Worm (Caenorhabditis elegans) whole organism, L3 larva: Measurements from ENCODE around the gene dnsn-1.

ENCODE experiments used
- R02D3.7 ChIP-seq: fragments of 150-350 bp; optimal IDR thresholded peaks from 2 replicates; lab custom pipeline; 2014; ENCODE audit warnings: missing biosample characterization, missing genetic modification characterization
- ZK546.5 ChIP-seq: sonication (generic microtip); optimal IDR thresholded peaks from 2 replicates; lab custom pipeline; 2017; ENCODE audit warnings: missing biosample characterization, missing genetic modification characterization
- aly-2 ChIP-seq: fragments of 150-350 bp; optimal IDR thresholded peaks from 2 replicates; lab custom pipeline; 2014; ENCODE audit warnings: missing biosample characterization, missing genetic modification characterization
- ama-1 ChIP-seq: fragments of 150-350 bp; optimal IDR thresholded peaks from 2 replicates; lab custom pipeline; 2018
- ceh-16 ChIP-seq: sonication (generic microtip); optimal IDR thresholded peaks from 2 replicates; lab custom pipeline; 2017; ENCODE audit warnings: missing biosample characterization, missing genetic modification characterization
- ceh-28 ChIP-seq: fragments of 150-350 bp; optimal IDR thresholded peaks from 2 replicates; lab custom pipeline; 2014; ENCODE audit warnings: missing biosample characterization, missing genetic modification reagents, missing genetic modification characterization
- ceh-82 ChIP-seq: fragments of 150-350 bp; optimal IDR thresholded peaks from 2 replicates; lab custom pipeline; 2014; ENCODE audit warnings: missing biosample characterization, missing genetic modification characterization
- ceh-9 ChIP-seq: sonication (generic microtip); optimal IDR thresholded peaks from 2 replicates; lab custom pipeline; 2018; ENCODE audit warnings: missing biosample characterization, missing genetic modification characterization
- daf-12 ChIP-seq: fragments of 150-350 bp; optimal IDR thresholded peaks from 2 replicates; lab custom pipeline; 2014; ENCODE audit warnings: missing biosample characterization, missing genetic modification reagents, missing genetic modification characterization
- egl-27 ChIP-seq: sonication (generic microtip); optimal IDR thresholded peaks from 4 replicates; lab custom pipeline; 2017; ENCODE audit warnings: missing biosample characterization, missing genetic modification reagents, missing genetic modification characterization
- egl-5 ChIP-seq: fragments of 150-350 bp; optimal IDR thresholded peaks from 2 replicates; lab custom pipeline; 2017; ENCODE audit warnings: missing biosample characterization, missing genetic modification reagents, missing genetic modification characterization, inconsistent platforms
- elt-1 ChIP-seq: fragments of 150-350 bp; optimal IDR thresholded peaks from 2 replicates; lab custom pipeline; 2014; ENCODE audit warnings: missing biosample characterization, missing genetic modification characterization
- elt-2 ChIP-seq: sonication (generic microtip); optimal IDR thresholded peaks from 2 replicates; lab custom pipeline; 2016; ENCODE audit warnings: missing genetic modification reagents, mild to moderate bottlenecking, missing genetic modification characterization, missing compliant biosample characterization
- elt-3 ChIP-seq, 3 experiments: fragments of 150-350 bp in 1 of 3; sonication (generic microtip) in 2 of 3; optimal IDR thresholded peaks; 2 replicates in 2 of 3; 4 replicates in 1 of 3; lab custom pipeline; 2014 to 2017; ENCODE audit warnings: missing biosample characterization in 3 of 3, missing genetic modification characterization in 3 of 3
- eor-1 ChIP-seq, 2 experiments: fragments of 150-350 bp; optimal IDR thresholded peaks; 2 replicates each; lab custom pipeline; 2014 to 2018; ENCODE audit warnings: missing biosample characterization in 2 of 2, missing genetic modification characterization in 2 of 2
- fkh-10 ChIP-seq: sonication (generic microtip); optimal IDR thresholded peaks from 2 replicates; lab custom pipeline; 2017; ENCODE audit warnings: missing biosample characterization, missing genetic modification reagents, missing genetic modification characterization
- fkh-2 ChIP-seq: fragments of 150-350 bp; optimal IDR thresholded peaks from 2 replicates; lab custom pipeline; 2014; ENCODE audit warnings: missing biosample characterization, missing genetic modification reagents, missing genetic modification characterization
- fos-1 ChIP-seq: fragments of 150-350 bp; optimal IDR thresholded peaks from 2 replicates; lab custom pipeline; 2014; ENCODE audit warnings: missing biosample characterization, missing genetic modification characterization
- hmg-11 ChIP-seq: sonication (generic microtip); optimal IDR thresholded peaks from 2 replicates; lab custom pipeline; 2016; ENCODE audit warnings: missing genetic modification characterization, missing compliant biosample characterization
- jun-1 ChIP-seq: fragments of 150-350 bp; optimal IDR thresholded peaks from 2 replicates; lab custom pipeline; 2014; ENCODE audit warnings: missing biosample characterization, missing genetic modification reagents, missing genetic modification characterization
- lin-15B ChIP-seq: fragments of 150-350 bp; optimal IDR thresholded peaks from 2 replicates; lab custom pipeline; 2014; ENCODE audit warnings: missing biosample characterization, missing genetic modification characterization
- lin-39 ChIP-seq: fragments of 150-350 bp; optimal IDR thresholded peaks from 2 replicates; lab custom pipeline; 2018; ENCODE audit warnings: missing biosample characterization, missing genetic modification reagents, missing genetic modification characterization
- lsy-12 ChIP-seq: sonication (generic microtip); optimal IDR thresholded peaks from 2 replicates; lab custom pipeline; 2016; ENCODE audit warnings: mild to moderate bottlenecking, missing genetic modification characterization, missing compliant biosample characterization
- mdl-1 ChIP-seq: fragments of 150-350 bp; optimal IDR thresholded peaks from 2 replicates; lab custom pipeline; 2014; ENCODE audit warnings: missing biosample characterization, missing genetic modification characterization
- mml-1 ChIP-seq: fragments of 150-350 bp; sonication (generic microtip); optimal IDR thresholded peaks from 3 replicates; lab custom pipeline; 2014; ENCODE audit warnings: missing biosample characterization, missing genetic modification characterization
- nfya-1 ChIP-seq: sonication (generic microtip); optimal IDR thresholded peaks from 2 replicates; lab custom pipeline; 2017; ENCODE audit warnings: missing genetic modification characterization, mild to moderate bottlenecking, missing compliant biosample characterization, antibody characterized with exemption, moderate library complexity; ENCODE audit not compliant: insufficient read depth
- nhr-11 ChIP-seq: fragments of 150-350 bp; optimal IDR thresholded peaks from 2 replicates; lab custom pipeline; 2014; ENCODE audit warnings: missing biosample characterization, missing genetic modification characterization
- nhr-12 ChIP-seq: fragments of 150-350 bp; optimal IDR thresholded peaks from 2 replicates; lab custom pipeline; 2014; ENCODE audit warnings: missing biosample characterization, missing genetic modification characterization
- nhr-23 ChIP-seq: fragments of 150-350 bp; optimal IDR thresholded peaks from 2 replicates; lab custom pipeline; 2014; ENCODE audit warnings: missing biosample characterization, missing genetic modification reagents, missing genetic modification characterization
- nhr-237 ChIP-seq: fragments of 150-350 bp; optimal IDR thresholded peaks from 2 replicates; lab custom pipeline; 2014; ENCODE audit warnings: missing biosample characterization, missing genetic modification characterization
- nhr-25 ChIP-seq: sonication (generic microtip); optimal IDR thresholded peaks from 2 replicates; lab custom pipeline; 2017; ENCODE audit warnings: missing biosample characterization, missing genetic modification characterization
- nhr-28 ChIP-seq: fragments of 150-350 bp; optimal IDR thresholded peaks from 2 replicates; lab custom pipeline; 2014; ENCODE audit warnings: missing biosample characterization, missing genetic modification characterization
- nhr-43 ChIP-seq: sonication (generic microtip); optimal IDR thresholded peaks from 2 replicates; lab custom pipeline; 2016; ENCODE audit warnings: mild to moderate bottlenecking, missing genetic modification characterization, missing compliant biosample characterization; ENCODE audit not compliant: poor library complexity, severe bottlenecking
- nhr-67 ChIP-seq: fragments of 150-350 bp; optimal IDR thresholded peaks from 2 replicates; lab custom pipeline; 2014; ENCODE audit warnings: missing biosample characterization, missing genetic modification characterization
- nhr-76 ChIP-seq: fragments of 150-350 bp; sonication (generic microtip); optimal IDR thresholded peaks from 5 replicates; lab custom pipeline; 2014; ENCODE audit warnings: missing biosample characterization, missing genetic modification characterization
- nhr-77 ChIP-seq: fragments of 150-350 bp; optimal IDR thresholded peaks from 2 replicates; lab custom pipeline; 2014; ENCODE audit warnings: missing biosample characterization, missing genetic modification characterization
- pha-4 ChIP-seq: fragments of 150-350 bp; optimal IDR thresholded peaks from 2 replicates; lab custom pipeline; 2014; ENCODE audit warnings: missing biosample characterization, missing genetic modification reagents, missing genetic modification characterization
- pqm-1 ChIP-seq: fragments of 150-350 bp; optimal IDR thresholded peaks from 2 replicates; lab custom pipeline; 2017; ENCODE audit warnings: missing biosample characterization, missing genetic modification characterization, inconsistent platforms
- sea-2 ChIP-seq: fragments of 150-350 bp; sonication (generic microtip); optimal IDR thresholded peaks from 4 replicates; lab custom pipeline; 2014; ENCODE audit warnings: missing biosample characterization, missing genetic modification reagents, missing genetic modification characterization
- skn-1 ChIP-seq: fragments of 150-350 bp; optimal IDR thresholded peaks from 2 replicates; lab custom pipeline; 2014; ENCODE audit warnings: missing biosample characterization, missing genetic modification characterization
- snpc-4 ChIP-seq: fragments of 150-350 bp; optimal IDR thresholded peaks from 2 replicates; lab custom pipeline; 2014; ENCODE audit warnings: missing biosample characterization, missing genetic modification characterization
- tbx-2 ChIP-seq: sonication (generic microtip); optimal IDR thresholded peaks from 2 replicates; lab custom pipeline; 2016; ENCODE audit warnings: mild to moderate bottlenecking, missing genetic modification characterization, missing compliant biosample characterization
- unc-39 ChIP-seq: sonication (generic microtip); optimal IDR thresholded peaks from 4 replicates; lab custom pipeline; 2017; ENCODE audit warnings: missing biosample characterization, missing genetic modification characterization
- unc-62 ChIP-seq: fragments of 150-350 bp; sonication (generic microtip); optimal IDR thresholded peaks from 4 replicates; lab custom pipeline; 2014; ENCODE audit warnings: missing biosample characterization, missing genetic modification reagents, missing genetic modification characterization
- zag-1 ChIP-seq: fragments of 150-350 bp; optimal IDR thresholded peaks from 2 replicates; lab custom pipeline; 2014; ENCODE audit warnings: missing biosample characterization, missing genetic modification characterization
- ztf-11 ChIP-seq: fragments of 150-350 bp; optimal IDR thresholded peaks from 2 replicates; lab custom pipeline; 2014; ENCODE audit warnings: missing biosample characterization, missing genetic modification characterization
- ztf-4 ChIP-seq: fragments of 150-350 bp; optimal IDR thresholded peaks from 2 replicates; lab custom pipeline; 2014; ENCODE audit warnings: missing biosample characterization, missing genetic modification characterization

The dnsn-1 gene

ce11 chrII:410832-411231 lies at the start of gene dnsn-1, which contains the start of gene C24H12.4:
Gene dnsn-1, minus strand, starts transcription at chrII:410932.
Gene C24H12.4, plus strand, starts transcription at chrII:411222.
- TF ChIP-seq nhr-11 (tag; lab: Kevin White, UChicago) = peak; percentile 15
- peak; percentile 99 for TF ChIP-seq lin-15B (tag; lab: Kevin White, UChicago)
- no peak for TF ChIP-seq nhr-12 (tag; lab: Kevin White, UChicago)
- TF ChIP-seq nhr-28 (tag; lab: Kevin White, UChicago) = no peak
- TF ChIP-seq zag-1 (tag; lab: Kevin White, UChicago) = peak; percentile 26
- TF ChIP-seq ztf-11 = no peak
- TF ChIP-seq aly-2 (tag; lab: Kevin White, UChicago) = no peak
- TF ChIP-seq ztf-4 (tag; lab: Kevin White, UChicago) = no peak
- TF ChIP-seq skn-1 (tag; lab: Kevin White, UChicago) = peak; percentile 84
- TF ChIP-seq nfya-1 = peak; percentile 94
- peak; percentile 89 for TF ChIP-seq snpc-4
- peak; percentile 90 for TF ChIP-seq nhr-43 (tag; lab: Kevin White, UChicago)
- TF ChIP-seq unc-62 (GFP tag; lab: Kevin White, UChicago) = peak; percentile 27
- no peak for TF ChIP-seq nhr-67 (tag; lab: Kevin White, UChicago)
- TF ChIP-seq nhr-23 (tag; lab: Kevin White, UChicago) = peak; percentile 95
- TF ChIP-seq mdl-1 (tag; lab: Kevin White, UChicago) = no peak
- no peak for TF ChIP-seq nhr-237 (tag; lab: Kevin White, UChicago)
- peak; percentile 61 for TF ChIP-seq nhr-25 (tag; lab: Kevin White, UChicago)
- peak; percentile 66 for TF ChIP-seq hmg-11 (tag; lab: Kevin White, UChicago)
- TF ChIP-seq daf-12 = no peak
- TF ChIP-seq pqm-1 (tag; lab: Kevin White, UChicago) = peak; percentile 68
- no peak for TF ChIP-seq mml-1 (tag; lab: Kevin White, UChicago)
- no peak for TF ChIP-seq fos-1 (tag; lab: Kevin White, UChicago)
- peak; percentile 64 for TF ChIP-seq jun-1
- TF ChIP-seq ceh-16 (tag; lab: Kevin White, UChicago) = peak; percentile 8
- peak; percentile 70 for TF ChIP-seq lin-39
- no peak for TF ChIP-seq ceh-9 (tag; lab: Kevin White, UChicago)
- TF ChIP-seq ama-1 (lab: Kevin White, UChicago) = no peak
- peak; percentile 64 for TF ChIP-seq egl-5 (tag; lab: Kevin White, UChicago)
- no peak for TF ChIP-seq sea-2 (GFP tag; lab: Kevin White, UChicago)
- TF ChIP-seq fkh-10 = no peak
- peak; percentile 76 for TF ChIP-seq lsy-12 (tag; lab: Kevin White, UChicago)
- TF ChIP-seq nhr-77 (tag; lab: Kevin White, UChicago) = peak; percentile 29
- TF ChIP-seq R02D3.7 = peak; percentile 82
- TF ChIP-seq nhr-76 (tag; lab: Kevin White, UChicago) = peak; percentile 33
- no peak for TF ChIP-seq eor-1 (tag; optimal IDR thresholded peaks at IDR 0.05; lab: Kevin White, UChicago)
- peak; percentile 79 for TF ChIP-seq tbx-2 (tag; lab: Kevin White, UChicago)
- TF ChIP-seq egl-27 (tag; lab: Kevin White, UChicago) = no peak
- TF ChIP-seq ceh-82 (tag; lab: Kevin White, UChicago) = peak; percentile 30
- TF ChIP-seq elt-2 (tag; lab: Kevin White, UChicago) = peak; percentile 63
- peak; percentile 34 for TF ChIP-seq fkh-2 (tag; lab: Kevin White, UChicago)
- no peak for TF ChIP-seq unc-39 (tag; lab: Kevin White, UChicago)
- no peak for TF ChIP-seq elt-3 (tag; optimal IDR thresholded peaks at IDR 0.05; lab: Kevin White, UChicago)
- peak; percentile 78 for TF ChIP-seq ceh-28
- TF ChIP-seq pha-4 = peak; percentile 97
- peak; percentile 16 for TF ChIP-seq elt-1
- TF ChIP-seq ZK546.5 = no peak
